Worm (Caenorhabditis elegans): ENCODE results near the gene C32D5.12.

C32D5.12 gene

ce11 chrII:6374646-6375045 lies 15.8 kb upstream of the C32D5.12 start (continued):
- TF ChIP-seq egrh-3 (GFP tag; IDR thresholded peaks at IDR 0.05) (no peak), akir-1 (GFP tag; optimal IDR thresholded peaks at IDR 0.05) (no peak), hrde-1 (tag; optimal IDR thresholded peaks at IDR 0.05; ENCODE audit: borderline replicate concordance) (peak; percentile 11), F22D6.2 (tag; optimal IDR thresholded peaks at IDR 0.05) (no peak), F10E7.11 (tag; optimal IDR thresholded peaks at IDR 0.05) (no peak), C06A6.2 (GFP tag; conservative IDR thresholded peaks at IDR 0.05) (no peak), attf-5 (GFP tag; optimal IDR thresholded peaks at IDR 0.05) (peak; percentile 27), fkh-3 (tag; optimal IDR thresholded peaks at IDR 0.05) (no peak), nhr-120 (GFP tag; IDR thresholded peaks at IDR 0.05) (no peak), nhr-27 (tag; optimal IDR thresholded peaks at IDR 0.05) (no peak), bed-1 (GFP tag; IDR thresholded peaks at IDR 0.05) (no peak), xnd-1 (tag; optimal IDR thresholded peaks at IDR 0.05) (no peak), dpl-1 (GFP tag; optimal IDR thresholded peaks at IDR 0.05) (no peak), egl-18 (GFP tag; IDR thresholded peaks at IDR 0.05) (no peak), unc-62 (GFP tag; optimal IDR thresholded peaks at IDR 0.05) (peak; percentile 64), efl-1 (GFP tag; optimal IDR thresholded peaks at IDR 0.05) (no peak), ztf-3 (GFP tag; optimal IDR thresholded peaks at IDR 0.05) (no peak), ceh-100 (GFP tag; IDR thresholded peaks at IDR 0.05) (no peak), mel-28 (tag; optimal IDR thresholded peaks at IDR 0.05; ENCODE audit: borderline replicate concordance) (no peak), cebp-2 (GFP tag; IDR thresholded peaks at IDR 0.05) (no peak), hmg-1.2 (GFP tag; IDR thresholded peaks at IDR 0.05) (no peak), mcd-1 (GFP tag; IDR thresholded peaks at IDR 0.05) (peak; percentile 18; the same call in 1 of the 2 replicates), Y79H2A.3 (GFP tag; conservative IDR thresholded peaks at IDR 0.05) (no peak), nhr-179 (tag; optimal IDR thresholded peaks at IDR 0.05) (no peak), madf-6 (GFP tag; IDR thresholded peaks at IDR 0.05) (peak; percentile 44; the same call in 1 of the 2 replicates), tbp1 (GFP tag; optimal IDR thresholded peaks at IDR 0.05) (no peak), ceh-27 (GFP tag; optimal IDR thresholded peaks at IDR 0.05) (no peak), snpc-1.1 (tag; optimal IDR thresholded peaks at IDR 0.05; ENCODE audit: insufficient read depth) (no peak)

DNA sequence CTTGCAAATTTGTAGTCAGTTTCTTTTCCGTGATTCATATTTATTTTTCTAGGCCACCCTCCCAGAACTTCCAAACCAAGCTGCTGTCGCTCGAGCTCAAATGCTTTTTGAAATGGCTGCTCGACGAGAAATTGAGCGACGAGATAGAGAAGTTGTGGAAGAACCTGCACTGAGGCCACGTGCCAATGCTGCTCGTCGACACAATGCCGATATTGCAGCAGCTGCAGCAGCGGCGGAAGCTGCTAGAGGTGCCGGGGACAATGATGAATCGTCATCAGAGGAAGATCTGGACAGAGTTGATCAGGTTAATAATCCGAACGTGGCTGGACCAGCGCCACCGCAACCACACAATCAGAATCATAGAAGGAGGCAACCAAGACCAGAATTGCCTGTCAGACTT lies 14.6 kb upstream of the C32D5.12 start:
- no peak for TF ChIP-seq nfyb-1 (GFP tag; IDR thresholded peaks at IDR 0.05)
- peak; percentile 37; the same call in 1 of the 2 replicates for TF ChIP-seq egrh-3 (GFP tag; IDR thresholded peaks at IDR 0.05)
- 0 out of 2 replicates have a peak, but pooled peaks have one; percentile 60 for TF ChIP-seq ceh-58 (GFP tag; IDR thresholded peaks at IDR 0.05)
- peak; percentile 40; the same call in 1 of the 2 replicates for TF ChIP-seq mcd-1 (GFP tag; IDR thresholded peaks at IDR 0.05)
- TF ChIP-seq pbrm-1 (GFP tag; IDR thresholded peaks at IDR 0.05): no peak
- no peak for TF ChIP-seq egl-44 (GFP tag; IDR thresholded peaks at IDR 0.05)

DNA sequence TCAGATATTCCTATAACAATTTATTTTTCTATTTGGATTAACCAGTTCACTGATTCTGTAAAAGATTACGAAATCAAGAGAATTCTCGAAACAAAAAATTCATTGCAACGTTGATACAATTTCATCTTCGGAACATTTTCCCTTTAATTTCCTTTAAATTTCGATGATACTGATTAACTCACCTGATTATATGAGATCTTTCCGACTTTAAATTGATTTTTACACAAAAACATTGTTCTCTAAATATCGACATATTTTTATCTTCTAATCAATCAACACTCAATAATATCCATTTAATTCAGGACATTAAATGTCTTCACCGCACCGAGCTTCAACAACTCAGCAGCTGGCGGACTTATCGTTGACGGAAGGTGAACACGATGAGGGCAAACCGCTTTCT lies 12.2 kb upstream of the C32D5.12 start, which contains the start of gene lin-23:
Gene lin-23 (plus strand): TSS at position 301 of the 400 bp plus-strand sequence.
- no peak for TF ChIP-seq T07F8.4 (tag; optimal IDR thresholded peaks at IDR 0.05)
- no peak for TF ChIP-seq zim-3 (tag; optimal IDR thresholded peaks at IDR 0.05)
- no peak for TF ChIP-seq hrde-1 (tag; optimal IDR thresholded peaks at IDR 0.05; ENCODE audit: borderline replicate concordance)
- no peak for TF ChIP-seq nhr-90 (tag; optimal IDR thresholded peaks at IDR 0.05)
- TF ChIP-seq rpc-1 (optimal IDR thresholded peaks at IDR 0.05): no peak
- no peak for TF ChIP-seq rpc-1 (tag; optimal IDR thresholded peaks at IDR 0.05)
- TF ChIP-seq bed-2 (GFP tag; IDR thresholded peaks at IDR 0.05): no peak
- TF ChIP-seq Y53F4B.3 (GFP tag; IDR thresholded peaks at IDR 0.05): no peak
- no peak for TF ChIP-seq lir-1 (GFP tag; conservative IDR thresholded peaks at IDR 0.05)
- TF ChIP-seq him-1 (tag; optimal IDR thresholded peaks at IDR 0.05): no peak
- no peak for TF ChIP-seq egl-18 (GFP tag; IDR thresholded peaks at IDR 0.05)
- TF ChIP-seq dox-1 (GFP tag; IDR thresholded peaks at IDR 0.05): no peak
- no peak for TF ChIP-seq dpff-1 (tag; optimal IDR thresholded peaks at IDR 0.05)
- TF ChIP-seq akir-1 (GFP tag; optimal IDR thresholded peaks at IDR 0.05): no peak
- TF ChIP-seq mel-28 (tag; optimal IDR thresholded peaks at IDR 0.05; ENCODE audit: borderline replicate concordance): no peak
- TF ChIP-seq snpc-1.1 (tag; optimal IDR thresholded peaks at IDR 0.05; ENCODE audit: insufficient read depth): no peak
- no peak for TF ChIP-seq nhr-80 (tag; optimal IDR thresholded peaks at IDR 0.05)
- TF ChIP-seq atf-7 (tag; optimal IDR thresholded peaks at IDR 0.05): no peak
- TF ChIP-seq ceh-79 (tag; optimal IDR thresholded peaks at IDR 0.05): no peak

All from whole organism, young adult.